Fruit fly (Drosophila melanogaster) whole organism, prepupa: Measurements from ENCODE around the gene CG4907.

Experiments used
- CG11294 ChIP-seq: fragments of 200-800 bp; sonication (Bioruptor generic); IDR thresholded peaks from 2 replicates; pipeline ENCODE4 v1.3.6; 2022; ENCODE audit warnings: missing biosample characterization, missing genetic modification characterization
- CG6276 ChIP-seq: fragments of 200-800 bp; sonication (Bioruptor generic); optimal IDR thresholded peaks from 2 replicates; lab custom pipeline; 2017; ENCODE audit warnings: missing biosample characterization, mild to moderate bottlenecking, missing genetic modification characterization
- Eip75B ChIP-seq: fragments of 200-800 bp; sonication (Bioruptor generic); optimal IDR thresholded peaks from 3 replicates; lab custom pipeline; 2016; ENCODE audit warnings: missing biosample characterization, missing genetic modification characterization
- Hr39 ChIP-seq: fragments of 200-800 bp; sonication (Bioruptor generic); optimal IDR thresholded peaks from 2 replicates; lab custom pipeline; 2016; ENCODE audit warnings: missing biosample characterization, missing genetic modification characterization
- Hr4 ChIP-seq: fragments of 200-800 bp; sonication (Bioruptor generic); optimal IDR thresholded peaks from 3 replicates; lab custom pipeline; 2016; ENCODE audit warnings: missing biosample characterization, missing genetic modification characterization
- OdsH ChIP-seq: fragments of 200-800 bp; sonication (Bioruptor generic); optimal IDR thresholded peaks from 3 replicates; lab custom pipeline; 2016; ENCODE audit warnings: missing biosample characterization, missing genetic modification characterization
- lz ChIP-seq: fragments of 200-800 bp; sonication (Bioruptor generic); optimal IDR thresholded peaks from 3 replicates; lab custom pipeline; 2016; ENCODE audit warnings: missing biosample characterization, missing genetic modification characterization
- net ChIP-seq: fragments of 200-800 bp; sonication (Bioruptor generic); optimal IDR thresholded peaks from 3 replicates; lab custom pipeline; 2016; ENCODE audit warnings: missing biosample characterization, missing genetic modification characterization
- svp ChIP-seq: fragments of 200-800 bp; sonication (Bioruptor generic); peaks from one replicate; lab custom pipeline; 2016; ENCODE audit warnings: missing biosample characterization, missing genetic modification characterization
- topi ChIP-seq: fragments of 200-800 bp; sonication (Bioruptor generic); optimal IDR thresholded peaks from 3 replicates; lab custom pipeline; 2016; ENCODE audit warnings: missing biosample characterization, missing genetic modification characterization

The CG4907 gene

DNA sequence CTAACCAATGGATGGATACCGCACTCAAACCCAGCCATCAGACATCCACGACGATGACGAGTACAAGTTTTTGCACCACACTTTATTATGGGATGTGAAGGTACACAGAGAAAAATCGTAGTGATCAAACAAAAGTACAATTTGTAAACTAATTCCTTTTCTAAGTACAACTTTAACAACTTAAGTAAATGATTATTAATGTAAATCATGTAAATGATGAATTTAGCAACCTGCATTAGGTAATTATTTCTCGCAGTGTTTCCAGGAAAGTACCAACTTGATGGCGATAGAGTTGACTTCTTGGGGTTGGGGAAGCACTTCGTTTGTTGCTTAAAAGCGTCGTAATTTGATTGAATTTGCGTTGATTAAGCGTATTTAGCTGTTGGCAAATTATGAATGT lies 47.4 kb downstream of the CG4907 start (continued):
- TF ChIP-seq Hr4 (GFP tag; lab: Kevin White, UChicago) (peak; percentile 87), CG6276 (peak; percentile 51), CG11294 (GFP tag; lab: Robert Waterston, UW) (no peak), svp (GFP tag; lab: Kevin White, UChicago) (no peak), net (GFP tag; lab: Kevin White, UChicago) (peak; percentile 64), OdsH (GFP tag; lab: Kevin White, UChicago) (peak; percentile 73), lz (no peak), Hr39 (GFP tag; lab: Kevin White, UChicago) (peak; percentile 41), topi (GFP tag; lab: Kevin White, UChicago) (peak; percentile 8), Eip75B (GFP tag; lab: Kevin White, UChicago) (no peak)
